Fruit fly (Drosophila melanogaster): ENCODE data around the gene Atg4a.

Atg4a gene

DNA sequence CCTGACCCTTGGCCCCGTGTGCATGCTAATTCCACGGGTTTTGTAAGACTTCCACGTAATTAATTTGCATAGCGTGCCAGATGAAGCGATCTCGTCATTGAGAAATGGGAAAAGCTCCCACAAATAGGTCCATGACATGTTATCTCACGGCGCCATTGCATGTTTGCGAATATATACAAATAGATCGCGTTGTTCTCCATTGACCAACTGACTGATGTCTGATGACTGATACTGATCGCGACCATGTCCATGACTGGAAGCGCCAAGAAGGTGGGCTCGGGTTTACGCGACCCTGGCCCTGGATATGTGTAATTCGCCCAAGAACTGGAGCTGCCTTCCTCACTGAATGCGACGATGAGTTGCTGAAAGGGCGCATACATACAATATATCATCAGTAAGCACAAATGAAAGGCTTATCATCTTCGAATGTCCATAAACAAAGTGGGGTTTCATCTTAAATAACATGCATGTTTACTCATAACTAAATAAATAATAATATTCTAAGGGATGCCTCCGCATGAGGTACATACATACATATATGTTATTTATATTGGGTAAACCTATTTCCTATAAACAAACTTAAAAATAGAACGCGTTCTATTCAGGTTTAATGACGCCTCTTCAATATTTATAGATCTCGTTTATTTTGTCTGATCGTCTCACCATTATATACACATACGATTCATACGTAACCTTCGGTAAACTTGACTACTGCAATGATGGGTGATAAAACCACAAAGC is 42.5 kb downstream of the Atg4a start (continued):
- TF ChIP-seq CG2202 (tag; optimal IDR thresholded peaks at IDR 0.05): peak; percentile 76
- TF ChIP-seq stwl (tag; optimal IDR thresholded peaks at IDR 0.05): no peak
- TF ChIP-seq Dad (GFP tag; optimal IDR thresholded peaks at IDR 0.05): no peak
- TF ChIP-seq maf-S (GFP tag; optimal IDR thresholded peaks at IDR 0.05): no peak
- TF ChIP-seq CG31365 (tag; optimal IDR thresholded peaks at IDR 0.05): peak; percentile 1
- TF ChIP-seq CG13775 (GFP tag; optimal IDR thresholded peaks at IDR 0.05): no peak
- TF ChIP-seq CG7271 (tag; optimal IDR thresholded peaks at IDR 0.05): peak; percentile 59
- no peak for TF ChIP-seq CG2129 (GFP tag; IDR thresholded peaks at IDR 0.05; ENCODE audit: partially characterized antibody)
- TF ChIP-seq schlank (tag; optimal IDR thresholded peaks at IDR 0.05): no peak
- TF ChIP-seq Adf1 (GFP tag; IDR thresholded peaks at IDR 0.05): no peak
- no peak for TF ChIP-seq lmd (GFP tag; IDR thresholded peaks at IDR 0.05)
- no peak for TF ChIP-seq tna (GFP tag; IDR thresholded peaks at IDR 0.05; ENCODE audit: partially characterized antibody)
- TF ChIP-seq Fer2 (tag; optimal IDR thresholded peaks at IDR 0.05): no peak
- TF ChIP-seq CG15269 (tag; optimal IDR thresholded peaks at IDR 0.05): no peak
- TF ChIP-seq Nf-YB (GFP tag; optimal IDR thresholded peaks at IDR 0.05): peak; percentile 29
- TF ChIP-seq CG6689 (GFP tag; IDR thresholded peaks at IDR 0.05): no peak
- TF ChIP-seq CG33557 (GFP tag; optimal IDR thresholded peaks at IDR 0.05): peak; percentile 83
- no peak for TF ChIP-seq Rx (GFP tag; IDR thresholded peaks at IDR 0.05)
- TF ChIP-seq Opbp (GFP tag; IDR thresholded peaks at IDR 0.05; ENCODE audit: partially characterized antibody): no peak
- no peak for TF ChIP-seq CG10462 (GFP tag; optimal IDR thresholded peaks at IDR 0.05)
- TF ChIP-seq Sry-δ (GFP tag; optimal IDR thresholded peaks at IDR 0.05): no peak
- TF ChIP-seq CG9727 (GFP tag; optimal IDR thresholded peaks at IDR 0.05): peak; percentile 74
- no peak for TF ChIP-seq crc (GFP tag; optimal IDR thresholded peaks at IDR 0.05)
- no peak for TF ChIP-seq Poxn (GFP tag; IDR thresholded peaks at IDR 0.05)
- no peak for TF ChIP-seq CG9817 (tag; optimal IDR thresholded peaks at IDR 0.05)
- no peak for TF ChIP-seq luna (GFP tag; optimal IDR thresholded peaks at IDR 0.05)
- peak; percentile 72 for TF ChIP-seq CG14710 (tag; optimal IDR thresholded peaks at IDR 0.05)
- TF ChIP-seq CG10543 (GFP tag; optimal IDR thresholded peaks at IDR 0.05): peak; percentile 46
- no peak for TF ChIP-seq Ets97D (GFP tag; optimal IDR thresholded peaks at IDR 0.05)
- no peak for TF ChIP-seq gcm2 (GFP tag; optimal IDR thresholded peaks at IDR 0.05)
- no peak for TF ChIP-seq chif (GFP tag; optimal IDR thresholded peaks at IDR 0.05)
- no peak for TF ChIP-seq Elba2 (GFP tag; optimal IDR thresholded peaks at IDR 0.05)
- no peak for TF ChIP-seq Mrtf (GFP tag; IDR thresholded peaks at IDR 0.05)
- no peak for TF ChIP-seq ato (GFP tag; IDR thresholded peaks at IDR 0.05; ENCODE audit: partially characterized antibody)
- no peak for TF ChIP-seq Ada2b (GFP tag; IDR thresholded peaks at IDR 0.05)
- TF ChIP-seq CG4328 (GFP tag; optimal IDR thresholded peaks at IDR 0.05): no peak
- TF ChIP-seq repo (GFP tag; optimal IDR thresholded peaks at IDR 0.05): no peak
- no peak for TF ChIP-seq Bgb (GFP tag; IDR thresholded peaks at IDR 0.05; ENCODE audit: partially characterized antibody)
- peak; percentile 75 for TF ChIP-seq Asciz (GFP tag; optimal IDR thresholded peaks at IDR 0.05)
- no peak for TF ChIP-seq lbe (GFP tag; optimal IDR thresholded peaks at IDR 0.05)
- no peak for TF ChIP-seq sisA (GFP tag; IDR thresholded peaks at IDR 0.05)
- TF ChIP-seq CG17186 (GFP tag; optimal IDR thresholded peaks at IDR 0.05): peak; percentile 7
- peak; percentile 55 for TF ChIP-seq CG10209 (GFP tag; optimal IDR thresholded peaks at IDR 0.05)
- no peak for TF ChIP-seq ttk (GFP tag; IDR thresholded peaks at IDR 0.05)
- TF ChIP-seq CG11093 (GFP tag; IDR thresholded peaks at IDR 0.05): no peak
- no peak for TF ChIP-seq CG32532 (GFP tag; IDR thresholded peaks at IDR 0.05)
- TF ChIP-seq CG14441 (GFP tag; IDR thresholded peaks at IDR 0.05): no peak
- no peak for TF ChIP-seq Optix (GFP tag; IDR thresholded peaks at IDR 0.05)
- TF ChIP-seq CG6254 (GFP tag; optimal IDR thresholded peaks at IDR 0.05): peak; percentile 61
- TF ChIP-seq CG17829 (tag; optimal IDR thresholded peaks at IDR 0.05): peak; percentile 14

Measured in whole organism, embryonic.